Fruit fly (Drosophila melanogaster) whole organism, adult: ENCODE results near the gene CG9192.

Source experiments
- CG11617 ChIP-seq: fragments of 200-800 bp; sonication (Bioruptor generic); optimal IDR thresholded peaks from 2 replicates; lab custom pipeline; 2017; ENCODE audit warnings: mild to moderate bottlenecking, missing biosample characterization, missing genetic modification reagents, missing genetic modification characterization
- Crg-1 ChIP-seq: fragments of 200-800 bp; sonication (Bioruptor generic); optimal IDR thresholded peaks from 2 replicates; lab custom pipeline; 2016; ENCODE audit warnings: missing biosample characterization, missing genetic modification characterization
- Mnt ChIP-seq: fragments of 200-800 bp; sonication (Bioruptor generic); optimal IDR thresholded peaks from 2 replicates; lab custom pipeline; 2016; ENCODE audit warnings: missing biosample characterization, mild to moderate bottlenecking, missing genetic modification characterization
- kay ChIP-seq: fragments of 200-800 bp; sonication (Bioruptor generic); peaks from one replicate; lab custom pipeline; 2016; ENCODE audit warnings: missing biosample characterization, missing genetic modification characterization, borderline replicate concordance
- pad ChIP-seq: fragments of 200-800 bp; sonication (Bioruptor generic); optimal IDR thresholded peaks from 3 replicates; lab custom pipeline; 2017; ENCODE audit warnings: missing biosample characterization, missing genetic modification characterization, mild to moderate bottlenecking, moderate library complexity, missing genetic modification reagents

dm6 chr3L:1212571-1212970 lies 25.5 kb downstream of the CG9192 start, which contains the start of gene LysE:
- TF ChIP-seq Mnt (GFP tag; lab: Kevin White, UChicago) = no peak
- TF ChIP-seq CG11617 (GFP tag; lab: Kevin White, UChicago) = no peak
- TF ChIP-seq pad (GFP tag; lab: Kevin White, UChicago) = no peak
- no peak for TF ChIP-seq kay (GFP tag; lab: Kevin White, UChicago)
- TF ChIP-seq Crg-1 (GFP tag; lab: Kevin White, UChicago) = no peak
